Fruit fly (Drosophila melanogaster) whole organism, adult: ENCODE data around the gene MetRS-m.

Experiments
- CG11617 ChIP-seq: fragments of 200-800 bp; sonication (Bioruptor generic); optimal IDR thresholded peaks from 2 replicates; lab custom pipeline; 2017; ENCODE audit warnings: mild to moderate bottlenecking, missing biosample characterization, missing genetic modification reagents, missing genetic modification characterization
- CG33017 ChIP-seq: fragments of 200-800 bp; sonication (Bioruptor generic); optimal IDR thresholded peaks from 2 replicates; lab custom pipeline; 2018; ENCODE audit warnings: missing biosample characterization, mild to moderate bottlenecking, missing genetic modification characterization, moderate library complexity
- CG5204 ChIP-seq: fragments of 200-800 bp; sonication (Bioruptor generic); optimal IDR thresholded peaks from 2 replicates; lab custom pipeline; 2016; ENCODE audit warnings: missing biosample characterization, missing genetic modification characterization
- CG7045 ChIP-seq: fragments of 200-800 bp; sonication (Bioruptor generic); optimal IDR thresholded peaks from 2 replicates; lab custom pipeline; 2017; ENCODE audit warnings: missing biosample characterization, mild to moderate bottlenecking, missing genetic modification characterization
- CG7101 ChIP-seq: fragments of 200-800 bp; sonication (Bioruptor generic); optimal IDR thresholded peaks from 2 replicates; lab custom pipeline; 2018; ENCODE audit warnings: missing biosample characterization, mild to moderate bottlenecking, missing genetic modification characterization, moderate library complexity
- Clk ChIP-seq: fragments of 200-800 bp; sonication (Bioruptor generic); optimal IDR thresholded peaks from 2 replicates; lab custom pipeline; 2017; ENCODE audit warnings: missing biosample characterization, missing genetic modification characterization
- Crg-1 ChIP-seq: fragments of 200-800 bp; sonication (Bioruptor generic); optimal IDR thresholded peaks from 2 replicates; lab custom pipeline; 2016; ENCODE audit warnings: missing biosample characterization, missing genetic modification characterization
- cic ChIP-seq: fragments of 200-800 bp; sonication (Bioruptor generic); optimal IDR thresholded peaks from 2 replicates; lab custom pipeline; 2017; ENCODE audit warnings: missing biosample characterization, mild to moderate bottlenecking, missing genetic modification characterization, moderate library complexity
- cnc ChIP-seq, 2 experiments: fragments of >200 bp; optimal IDR thresholded peaks; 2 replicates each; lab custom pipeline; 2017
- kay ChIP-seq: fragments of 200-800 bp; sonication (Bioruptor generic); peaks from one replicate; lab custom pipeline; 2016; ENCODE audit warnings: missing biosample characterization, missing genetic modification characterization, borderline replicate concordance
- pad ChIP-seq: fragments of 200-800 bp; sonication (Bioruptor generic); optimal IDR thresholded peaks from 3 replicates; lab custom pipeline; 2017; ENCODE audit warnings: missing biosample characterization, missing genetic modification characterization, mild to moderate bottlenecking, moderate library complexity, missing genetic modification reagents
- tj ChIP-seq: fragments of 200-800 bp; sonication (Bioruptor generic); optimal IDR thresholded peaks from 3 replicates; lab custom pipeline; 2017; ENCODE audit warnings: missing biosample characterization, mild to moderate bottlenecking, missing genetic modification characterization, moderate library complexity
- toe ChIP-seq: fragments of 200-800 bp; sonication (Bioruptor generic); optimal IDR thresholded peaks from 2 replicates; lab custom pipeline; 2016; ENCODE audit warnings: missing biosample characterization, missing genetic modification characterization

dm6 chr3R:14285059-14285953, 25.5 kb upstream of the MetRS-m start:
- TF ChIP-seq tj: no peak
- peak; percentile 1 for TF ChIP-seq pad (GFP tag; lab: Kevin White, UChicago)
- TF ChIP-seq CG7045 (GFP tag; lab: Kevin White, UChicago): peak; percentile 39
- TF ChIP-seq Clk: no peak
- TF ChIP-seq CG11617 (GFP tag; lab: Kevin White, UChicago): no peak
- peak; percentile 76 for TF ChIP-seq cic (GFP tag; lab: Kevin White, UChicago)
- TF ChIP-seq cnc (optimal IDR thresholded peaks at IDR 0.05; lab: Kevin White, UChicago): no peak
- peak; percentile 9 for TF ChIP-seq CG7101 (tag; lab: Kevin White, UChicago)
- TF ChIP-seq CG33017 (tag; lab: Kevin White, UChicago): no peak
- TF ChIP-seq CG5204 (GFP tag; lab: Kevin White, UChicago): peak; percentile 58
- TF ChIP-seq kay (GFP tag; lab: Kevin White, UChicago): peak; percentile 96
- no peak for TF ChIP-seq Crg-1
- TF ChIP-seq toe (GFP tag; lab: Kevin White, UChicago): no peak
